Worm (Caenorhabditis elegans) whole organism, L4 larva: ENCODE results near the gene F46F5.1.
A peak's percentile ranks its signal among the peaks of the same experiment; 100 is the strongest.

Source experiments
- F26F4.8 ChIP-seq: fragments of 200-800 bp; sonication (Bioruptor generic); conservative IDR thresholded peaks from 2 replicates; pipeline ENCODE4 v1.3.6; 2022; ENCODE audit warnings: missing genetic modification characterization, missing compliant biosample characterization
- F44E2.7 ChIP-seq: fragments of 200-800 bp; sonication (Bioruptor generic); IDR thresholded peaks from 2 replicates; pipeline ENCODE4 v2.1.2; 2022; ENCODE audit warnings: missing genetic modification characterization, missing compliant biosample characterization
- F49E8.2 ChIP-seq: sonication (generic microtip); optimal IDR thresholded peaks from 2 replicates; lab custom pipeline; 2016; ENCODE audit warnings: missing compliant biosample characterization, mild to moderate bottlenecking, missing genetic modification characterization, borderline replicate concordance
- Y48G9A.11 ChIP-seq: fragments of 200-800 bp; sonication (Bioruptor generic); IDR thresholded peaks from 2 replicates; pipeline ENCODE4 v1.3.6; 2022; ENCODE audit warnings: missing genetic modification reagents, missing genetic modification characterization, missing compliant biosample characterization
- ZK546.5 ChIP-seq, 2 experiments: sonication (generic microtip); optimal IDR thresholded peaks; 2 replicates each; lab custom pipeline; 2017; ENCODE audit warnings: missing biosample characterization in 2 of 2, missing genetic modification characterization in 2 of 2
- aha-1 ChIP-seq: fragments of 150-350 bp; peaks from one replicate; lab custom pipeline; 2014; ENCODE audit warnings: missing biosample characterization, missing genetic modification characterization
- aly-2 ChIP-seq: sonication (generic microtip); optimal IDR thresholded peaks from 2 replicates; lab custom pipeline; 2018; ENCODE audit warnings: missing biosample characterization, missing genetic modification characterization
- attf-4 ChIP-seq: sonication (generic microtip); optimal IDR thresholded peaks from 3 replicates; lab custom pipeline; 2017; ENCODE audit warnings: missing biosample characterization, missing genetic modification characterization
- ces-1 ChIP-seq: fragments of 150-350 bp; sonication (generic microtip); optimal IDR thresholded peaks from 4 replicates; lab custom pipeline; 2014; ENCODE audit warnings: missing biosample characterization, missing genetic modification reagents, missing genetic modification characterization
- daf-19 ChIP-seq: fragments of 200-800 bp; sonication (Bioruptor generic); conservative IDR thresholded peaks from 2 replicates; pipeline ENCODE4 v1.3.6; 2022; ENCODE audit warnings: missing genetic modification characterization, missing compliant biosample characterization
- dmd-9 ChIP-seq: fragments of 200-800 bp; sonication (Bioruptor generic); IDR thresholded peaks from 2 replicates; pipeline ENCODE4 v1.3.6; 2022; ENCODE audit warnings: missing genetic modification reagents, missing genetic modification characterization, missing compliant biosample characterization
- dpl-1 ChIP-seq: fragments of 150-350 bp; optimal IDR thresholded peaks from 2 replicates; lab custom pipeline; 2014; ENCODE audit warnings: missing biosample characterization, missing genetic modification reagents, missing genetic modification characterization
- dve-1 ChIP-seq: sonication (generic microtip); optimal IDR thresholded peaks from 2 replicates; lab custom pipeline; 2017; ENCODE audit warnings: antibody characterized with exemption, mild to moderate bottlenecking, missing genetic modification characterization, missing compliant biosample characterization; ENCODE audit not compliant: insufficient read depth
- egl-27 ChIP-seq: sonication (generic microtip); optimal IDR thresholded peaks from 3 replicates; lab custom pipeline; 2017; ENCODE audit warnings: missing biosample characterization, missing genetic modification reagents, missing genetic modification characterization
- egl-43 ChIP-seq: fragments of 200-800 bp; sonication (Bioruptor generic); IDR thresholded peaks from 2 replicates; pipeline ENCODE4 v1.3.6; 2022; ENCODE audit warnings: missing genetic modification reagents, missing genetic modification characterization, missing compliant biosample characterization
- hmg-1.1 ChIP-seq: fragments of 200-800 bp; sonication (Bioruptor generic); IDR thresholded peaks from 2 replicates; pipeline ENCODE4 v1.3.6; 2022; ENCODE audit warnings: missing genetic modification reagents, missing genetic modification characterization, missing compliant biosample characterization
- lin-1 ChIP-seq: fragments of 200-800 bp; sonication (Bioruptor generic); IDR thresholded peaks from 2 replicates; pipeline ENCODE4 v1.3.6; 2022; ENCODE audit warnings: missing genetic modification reagents, missing genetic modification characterization, missing compliant biosample characterization
- lin-13 ChIP-seq: fragments of 150-350 bp; optimal IDR thresholded peaks from 2 replicates; lab custom pipeline; 2014; ENCODE audit warnings: missing biosample characterization, missing genetic modification reagents, missing genetic modification characterization
- lin-15B ChIP-seq: fragments of 150-350 bp; sonication (generic microtip); optimal IDR thresholded peaks from 3 replicates; lab custom pipeline; 2014; ENCODE audit warnings: missing biosample characterization, missing genetic modification characterization
- lir-3 ChIP-seq: sonication (generic microtip); optimal IDR thresholded peaks from 2 replicates; lab custom pipeline; 2016; ENCODE audit warnings: mild to moderate bottlenecking, missing genetic modification characterization, missing compliant biosample characterization
- nhr-10 ChIP-seq: fragments of 150-350 bp; optimal IDR thresholded peaks from 2 replicates; lab custom pipeline; 2014; ENCODE audit warnings: missing biosample characterization, missing genetic modification characterization
- nhr-111 ChIP-seq: fragments of 200-800 bp; sonication (Bioruptor generic); optimal IDR thresholded peaks from 2 replicates; lab custom pipeline; 2018; ENCODE audit warnings: mild to moderate bottlenecking, missing genetic modification characterization, missing compliant biosample characterization
- nhr-237 ChIP-seq: sonication (generic microtip); optimal IDR thresholded peaks from 2 replicates; lab custom pipeline; 2017; ENCODE audit warnings: missing biosample characterization, missing genetic modification characterization
- nhr-41 ChIP-seq: fragments of 200-800 bp; sonication (Bioruptor generic); IDR thresholded peaks from 2 replicates; pipeline ENCODE4 v1.3.6; 2022; ENCODE audit warnings: missing genetic modification reagents, missing genetic modification characterization, missing compliant biosample characterization
- nhr-76 ChIP-seq: fragments of 150-350 bp; optimal IDR thresholded peaks from 2 replicates; lab custom pipeline; 2014; ENCODE audit warnings: missing biosample characterization, missing genetic modification characterization
- skn-1 ChIP-seq: fragments of 150-350 bp; optimal IDR thresholded peaks from 2 replicates; lab custom pipeline; 2014; ENCODE audit warnings: missing biosample characterization, missing genetic modification characterization
- snpc-1.2 ChIP-seq: fragments of 200-800 bp; sonication (Bioruptor generic); IDR thresholded peaks from 2 replicates; pipeline ENCODE4 v1.3.6; 2022; ENCODE audit warnings: missing genetic modification reagents, missing genetic modification characterization, missing compliant biosample characterization
- spr-3 ChIP-seq: fragments of 200-800 bp; sonication (Bioruptor generic); optimal IDR thresholded peaks from 2 replicates; lab custom pipeline; 2018; ENCODE audit warnings: mild to moderate bottlenecking, missing genetic modification characterization, missing compliant biosample characterization
- tag-97 ChIP-seq: fragments of 200-800 bp; sonication (Bioruptor generic); IDR thresholded peaks from 2 replicates; pipeline ENCODE4 v1.3.6; 2022; ENCODE audit warnings: missing genetic modification characterization, missing compliant biosample characterization
- tra-1 ChIP-seq: fragments of 200-800 bp; sonication (Bioruptor generic); IDR thresholded peaks from 2 replicates; pipeline ENCODE4 v1.3.6; 2022; ENCODE audit warnings: missing genetic modification reagents, missing genetic modification characterization, missing compliant biosample characterization
- unc-62 ChIP-seq, 3 experiments: fragments of 150-350 bp in 1 of 3; sonication (generic microtip); optimal IDR thresholded peaks in 2 of 3; peaks in 1 of 3; 1 replicate in 1 of 3; 2 replicates in 2 of 3; lab custom pipeline; 2014 to 2017; ENCODE audit warnings: missing biosample characterization in 3 of 3, missing genetic modification characterization in 3 of 3, missing genetic modification reagents in 3 of 3, missing genotype in 1 of 3
- zip-11 ChIP-seq: fragments of 200-800 bp; sonication (Bioruptor generic); IDR thresholded peaks from 2 replicates; pipeline ENCODE4 v1.3.6; 2022; ENCODE audit warnings: missing genetic modification characterization, missing compliant biosample characterization
- zip-2 ChIP-seq: fragments of 150-350 bp; optimal IDR thresholded peaks from 2 replicates; lab custom pipeline; 2014; ENCODE audit warnings: missing biosample characterization, missing genetic modification characterization
- ztf-11 ChIP-seq: fragments of 150-350 bp; optimal IDR thresholded peaks from 2 replicates; lab custom pipeline; 2014; ENCODE audit warnings: missing biosample characterization, missing genetic modification characterization

Gene F46F5.1

ce11 chrII:808457-808856 lies 16.7 kb upstream of the F46F5.1 start, which contains the start of gene F46F5.11:
TSS of gene F46F5.11 (plus strand) at chrII:808757.
- TF ChIP-seq tra-1 (GFP tag; lab: Robert Waterston, UW) = no peak
- no peak for TF ChIP-seq dpl-1 (GFP tag; lab: Kevin White, UChicago)
- no peak for TF ChIP-seq lin-13 (GFP tag; lab: Kevin White, UChicago)
- TF ChIP-seq nhr-41 (GFP tag; lab: Robert Waterston, UW) = no peak
- TF ChIP-seq spr-3 (GFP tag; lab: Kevin White, UChicago) = no peak

DNA sequence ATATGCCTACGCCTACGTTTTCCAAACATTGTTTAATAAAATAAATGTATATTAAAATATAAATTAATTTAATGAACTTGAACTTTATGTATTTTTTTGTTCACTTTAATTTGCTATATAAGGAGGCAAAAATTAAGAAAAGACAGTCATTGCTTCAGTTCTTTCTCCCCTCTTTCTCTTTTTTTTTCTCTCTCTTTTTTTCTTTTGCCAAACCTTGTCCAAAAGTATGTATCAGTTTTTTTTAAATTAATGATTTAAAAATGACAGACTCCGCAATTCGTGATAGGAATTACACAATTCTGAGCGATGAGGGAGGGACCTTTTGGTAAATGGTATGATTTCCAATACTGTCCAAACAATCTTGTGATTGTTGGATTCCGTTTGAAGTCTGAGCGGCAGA lies 11.3 kb upstream of the F46F5.1 start, which contains the start of gene F46F5.13:
Gene F46F5.13 (plus strand): TSS at position 301 of the 400 bp plus-strand sequence.
- TF ChIP-seq aly-2 (tag; lab: Kevin White, UChicago) (no peak), lin-15B (tag; lab: Kevin White, UChicago) (no peak), F44E2.7 (GFP tag; lab: Robert Waterston, UW) (no peak), dve-1 (tag; lab: Kevin White, UChicago) (no peak), lir-3 (tag; lab: Kevin White, UChicago) (no peak), ZK546.5 (tag; optimal IDR thresholded peaks at IDR 0.05; lab: Kevin White, UChicago) (no peak), skn-1 (tag; lab: Kevin White, UChicago) (no peak), egl-43 (GFP tag; lab: Robert Waterston, UW) (no peak), F49E8.2 (tag; lab: Kevin White, UChicago) (no peak), nhr-237 (tag; lab: Kevin White, UChicago) (no peak), attf-4 (tag; lab: Kevin White, UChicago) (no peak), daf-19 (no peak), lin-1 (GFP tag; lab: Robert Waterston, UW) (no peak), hmg-1.1 (GFP tag; lab: Robert Waterston, UW) (no peak), dpl-1 (GFP tag; lab: Kevin White, UChicago) (no peak)

- no peak for TF ChIP-seq egl-43 (GFP tag; lab: Robert Waterston, UW)
- no peak for TF ChIP-seq egl-27 (tag; lab: Kevin White, UChicago)
- no peak for TF ChIP-seq nhr-10 (tag; lab: Kevin White, UChicago)
- TF ChIP-seq ztf-11 = no peak
- TF ChIP-seq Y48G9A.11 = no peak
- no peak for TF ChIP-seq ces-1 (GFP tag; lab: Kevin White, UChicago)
- no peak for TF ChIP-seq tag-97 (GFP tag; lab: Robert Waterston, UW)
- TF ChIP-seq nhr-41 (GFP tag; lab: Robert Waterston, UW) = no peak
- TF ChIP-seq dve-1 (tag; lab: Kevin White, UChicago) = no peak
- TF ChIP-seq dpl-1 (GFP tag; lab: Kevin White, UChicago) = no peak
- no peak for TF ChIP-seq F26F4.8 (GFP tag; lab: Robert Waterston, UW)
- no peak for TF ChIP-seq zip-11 (GFP tag; lab: Robert Waterston, UW)
- TF ChIP-seq lin-15B (tag; lab: Kevin White, UChicago) = no peak
- TF ChIP-seq F49E8.2 (tag; lab: Kevin White, UChicago) = no peak
- TF ChIP-seq zip-2 (tag; lab: Kevin White, UChicago) = no peak
- TF ChIP-seq dmd-9 (GFP tag; lab: Robert Waterston, UW) = no peak
- no peak for TF ChIP-seq snpc-1.2
- TF ChIP-seq, all 104 proteins: peak for 0
Observed at ce11 chrII:799700-800099, 8.0 kb upstream of the F46F5.1 start, which contains the start of gene F46F5.14. TSS of gene F46F5.14 (plus strand) at chrII:800000.

DNA sequence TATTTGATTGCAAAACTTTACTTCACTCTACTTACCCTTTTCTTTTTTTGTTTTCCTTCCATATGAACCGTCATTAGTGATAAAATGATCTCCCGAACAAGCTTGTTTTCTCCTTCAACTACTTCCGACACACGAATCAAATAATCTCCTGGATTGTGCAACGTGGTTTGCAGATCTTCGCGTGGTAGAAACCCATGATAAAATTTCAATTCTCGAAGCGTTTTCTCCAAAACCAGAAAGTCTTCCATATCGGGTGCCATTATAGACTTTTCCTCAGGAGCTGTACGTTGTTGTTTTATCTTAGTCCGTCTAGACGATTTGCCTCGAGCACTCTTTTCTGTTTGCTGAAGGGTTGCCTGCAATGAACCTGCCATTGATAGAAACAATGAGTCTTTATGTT lies 5.7 kb upstream of the F46F5.1 start:
- no peak for TF ChIP-seq nhr-111 (GFP tag; lab: Kevin White, UChicago)
- peak; percentile 91 for TF ChIP-seq aha-1 (tag; lab: Kevin White, UChicago)

DNA sequence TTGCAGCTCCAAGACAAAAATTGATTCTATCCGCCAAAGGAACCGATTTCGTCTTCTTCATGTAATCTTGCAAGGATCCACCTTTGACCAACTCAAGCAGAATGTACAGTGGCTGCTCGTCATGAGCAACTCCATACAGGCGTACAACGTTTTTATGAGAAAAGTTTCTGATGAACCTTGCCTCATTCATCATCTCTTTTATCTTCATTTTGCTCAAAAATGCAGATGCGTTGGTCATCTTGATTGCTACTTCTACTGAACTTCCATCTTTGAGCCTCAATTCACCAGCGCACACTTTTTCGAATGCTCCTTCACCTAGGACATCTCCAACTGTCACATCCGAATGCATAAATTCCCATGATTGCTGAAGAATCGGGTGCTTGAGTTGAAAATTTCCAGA lies 5.2 kb upstream of the F46F5.1 start:
- TF ChIP-seq unc-62 (GFP tag; optimal IDR thresholded peaks at IDR 0.05 in 1 of 2; lab: Kevin White, UChicago) (peak in 1 of 2 experiments; percentile 93), unc-62 (tag; optimal IDR thresholded peaks at IDR 0.05; lab: Kevin White, UChicago) (no peak), nhr-76 (no peak)
